Fruit fly (Drosophila melanogaster) whole organism, embryonic: ENCODE data around the gene CG13311.

Experiments used
- ATbp ChIP-seq: fragments of 200-800 bp; sonication (Bioruptor generic); optimal IDR thresholded peaks from 2 replicates; lab custom pipeline; 2017; ENCODE audit warnings: missing biosample characterization, mild to moderate bottlenecking, missing genetic modification characterization, missing genetic modification reagents
- Ada2b ChIP-seq: fragments of 200-800 bp; sonication (Bioruptor generic); IDR thresholded peaks from 2 replicates; pipeline ENCODE4 v1.3.6; 2022; ENCODE audit warnings: missing biosample characterization, missing genetic modification characterization
- Atf6 ChIP-seq: fragments of 200-800 bp; sonication (Bioruptor generic); IDR thresholded peaks from 2 replicates; pipeline ENCODE4 v1.3.6; 2022; ENCODE audit warnings: missing biosample characterization, missing genetic modification characterization
- Awh ChIP-seq: fragments of 200-800 bp; sonication (Bioruptor generic); IDR thresholded peaks from 2 replicates; pipeline ENCODE4, ENCODE4 v1.3.6; 2022; ENCODE audit warnings: missing biosample characterization, missing genetic modification characterization
- BEAF-32 ChIP-seq: fragments of 200-800 bp; sonication (Bioruptor generic); optimal IDR thresholded peaks from 3 replicates; lab custom pipeline; 2017; ENCODE audit warnings: missing biosample characterization, missing genetic modification characterization, mild to moderate bottlenecking, moderate library complexity, missing genetic modification reagents
- CG10209 ChIP-seq: fragments of 200-800 bp; sonication (Bioruptor generic); optimal IDR thresholded peaks from 3 replicates; lab custom pipeline; 2017; ENCODE audit warnings: missing biosample characterization, mild to moderate bottlenecking, missing genetic modification characterization, missing genetic modification reagents
- CG10321 ChIP-seq: fragments of 200-800 bp; sonication (Bioruptor generic); IDR thresholded peaks from 2 replicates; pipeline ENCODE4 v1.3.6; 2022; ENCODE audit warnings: missing biosample characterization, missing genetic modification characterization
- CG12299 ChIP-seq: fragments of 200-800 bp; sonication (Bioruptor generic); optimal IDR thresholded peaks from 2 replicates; lab custom pipeline; 2018; ENCODE audit warnings: missing biosample characterization, mild to moderate bottlenecking, missing genetic modification characterization
- CG12659 ChIP-seq: fragments of 200-800 bp; sonication (Bioruptor generic); optimal IDR thresholded peaks from 3 replicates; lab custom pipeline; 2017; ENCODE audit warnings: mild to moderate bottlenecking, missing biosample characterization, missing genetic modification reagents, missing genetic modification characterization
- CG13123 ChIP-seq: fragments of 200-800 bp; sonication (Bioruptor generic); optimal IDR thresholded peaks from 2 replicates; lab custom pipeline; 2016; ENCODE audit warnings: missing biosample characterization, missing genetic modification characterization
- CG15601 ChIP-seq: fragments of 200-800 bp; sonication (Bioruptor generic); optimal IDR thresholded peaks from 3 replicates; lab custom pipeline; 2019; ENCODE audit warnings: missing biosample characterization, mild to moderate bottlenecking, missing genetic modification characterization, moderate library complexity
- CG1602 ChIP-seq: fragments of 200-800 bp; sonication (Bioruptor generic); optimal IDR thresholded peaks from 3 replicates; lab custom pipeline; 2016; ENCODE audit warnings: missing biosample characterization, missing genetic modification characterization
- CG17361 ChIP-seq: fragments of 200-800 bp; sonication (Bioruptor generic); IDR thresholded peaks from 3 replicates; pipeline ENCODE4 v1.3.6; 2022; ENCODE audit warnings: missing biosample characterization, missing genetic modification characterization
- CG2202 ChIP-seq: fragments of 200-800 bp; sonication (Bioruptor generic); optimal IDR thresholded peaks from 2 replicates; lab custom pipeline; 2018; ENCODE audit warnings: missing biosample characterization, mild to moderate bottlenecking, missing genetic modification characterization
- CG2712 ChIP-seq: fragments of 200-800 bp; optimal IDR thresholded peaks from 3 replicates; lab custom pipeline; 2019; ENCODE audit warnings: missing biosample characterization, mild to moderate bottlenecking, missing genetic modification characterization, moderate library complexity
- CG30431 ChIP-seq: fragments of 200-800 bp; sonication (Bioruptor generic); optimal IDR thresholded peaks from 2 replicates; lab custom pipeline; 2017; ENCODE audit warnings: missing biosample characterization, missing genetic modification characterization
- CG31441 ChIP-seq: fragments of 200-800 bp; sonication (Bioruptor generic); IDR thresholded peaks from 2 replicates; pipeline ENCODE4 v1.3.6; 2022; ENCODE audit warnings: missing biosample characterization, missing genetic modification characterization
- CG32772 ChIP-seq: fragments of 200-800 bp; sonication (Bioruptor generic); IDR thresholded peaks from 2 replicates; pipeline ENCODE4 v1.3.6; 2022; ENCODE audit warnings: missing biosample characterization, missing genetic modification characterization
- CG3847 ChIP-seq: fragments of 200-800 bp; sonication (Bioruptor generic); IDR thresholded peaks from 2 replicates; pipeline ENCODE4 v1.3.6; 2022; ENCODE audit warnings: missing biosample characterization, missing genetic modification characterization
- CG43689 ChIP-seq: fragments of 200-800 bp; sonication (Bioruptor generic); IDR thresholded peaks from 2 replicates; pipeline ENCODE4 v1.3.6; 2022; ENCODE audit warnings: missing biosample characterization, missing genetic modification characterization
- CG5180 ChIP-seq: fragments of 200-800 bp; sonication (Bioruptor generic); optimal IDR thresholded peaks from 3 replicates; lab custom pipeline; 2017; ENCODE audit warnings: missing biosample characterization, missing genetic modification characterization, mild to moderate bottlenecking, moderate library complexity, missing genetic modification reagents
- CG7271 ChIP-seq: fragments of 200-800 bp; sonication (Bioruptor generic); optimal IDR thresholded peaks from 2 replicates; lab custom pipeline; 2018; ENCODE audit warnings: missing biosample characterization, mild to moderate bottlenecking, missing genetic modification characterization, moderate library complexity
- CG8089 ChIP-seq: fragments of 200-800 bp; sonication (Bioruptor generic); optimal IDR thresholded peaks from 3 replicates; lab custom pipeline; 2016; ENCODE audit warnings: missing biosample characterization, missing genetic modification characterization
- CG8359 ChIP-seq: fragments of 200-800 bp; sonication (Bioruptor generic); optimal IDR thresholded peaks from 2 replicates; lab custom pipeline; 2017; ENCODE audit warnings: missing biosample characterization, mild to moderate bottlenecking, missing genetic modification characterization, borderline replicate concordance
- CG8944 ChIP-seq: fragments of 200-800 bp; sonication (Bioruptor generic); optimal IDR thresholded peaks from 3 replicates; lab custom pipeline; 2016; ENCODE audit warnings: missing biosample characterization, missing genetic modification characterization
- E2f2 ChIP-seq: fragments of 200-800 bp; sonication (Bioruptor generic); IDR thresholded peaks from 2 replicates; pipeline ENCODE4 v1.3.6; 2022; ENCODE audit warnings: missing biosample characterization, missing genetic modification characterization
- Hr78 ChIP-seq, 2 experiments: fragments of 200-800 bp in 1 of 2; fragments of >200 bp in 1 of 2; sonication (Bioruptor generic) in 1 of 2; optimal IDR thresholded peaks; 2 replicates each; lab custom pipeline; 2017 to 2019; ENCODE audit warnings: missing biosample characterization in 2 of 2, missing genetic modification characterization in 2 of 2, mild to moderate bottlenecking in 1 of 2, moderate library complexity in 1 of 2
- Mad ChIP-seq: fragments of 200-800 bp; sonication (Bioruptor generic); optimal IDR thresholded peaks from 2 replicates; lab custom pipeline; 2016; ENCODE audit warnings: missing biosample characterization, missing genetic modification characterization
- Mrtf ChIP-seq: fragments of 200-800 bp; sonication (Bioruptor generic); IDR thresholded peaks from 3 replicates; pipeline ENCODE4 v1.3.6; 2022; ENCODE audit warnings: missing biosample characterization, missing genetic modification characterization
- NC2β ChIP-seq: fragments of 200-800 bp; sonication (Bioruptor generic); optimal IDR thresholded peaks from 2 replicates; lab custom pipeline; 2016; ENCODE audit warnings: missing biosample characterization, missing genetic modification characterization
- PHDP ChIP-seq: fragments of 200-800 bp; sonication (Bioruptor generic); optimal IDR thresholded peaks from 3 replicates; lab custom pipeline; 2018; ENCODE audit warnings: missing biosample characterization, mild to moderate bottlenecking, missing genetic modification characterization, moderate library complexity
- Spps ChIP-seq: fragments of 200-800 bp; sonication (Bioruptor generic); optimal IDR thresholded peaks from 2 replicates; lab custom pipeline; 2018; ENCODE audit warnings: missing biosample characterization, mild to moderate bottlenecking, missing genetic modification characterization
- aop ChIP-seq: fragments of 200-800 bp; sonication (Bioruptor generic); IDR thresholded peaks from 2 replicates; pipeline ENCODE4 v1.3.6; 2022; ENCODE audit warnings: missing biosample characterization, missing genetic modification characterization
- dm ChIP-seq: fragments of 200-800 bp; sonication (Bioruptor generic); optimal IDR thresholded peaks from 3 replicates; lab custom pipeline; 2016; ENCODE audit warnings: missing biosample characterization, missing genetic modification characterization
- esg ChIP-seq: fragments of 200-800 bp; sonication (Bioruptor generic); conservative IDR thresholded peaks from 2 replicates; pipeline ENCODE4 v1.3.6; 2022; ENCODE audit warnings: missing biosample characterization, missing genetic modification characterization
- fu2 ChIP-seq: fragments of 200-800 bp; sonication (Bioruptor generic); optimal IDR thresholded peaks from 2 replicates; lab custom pipeline; 2016; ENCODE audit warnings: missing biosample characterization, missing genetic modification characterization
- gce ChIP-seq: fragments of 200-800 bp; sonication (Bioruptor generic); IDR thresholded peaks from 3 replicates; pipeline ENCODE4 v1.3.6; 2022; ENCODE audit warnings: missing biosample characterization, missing genetic modification characterization
- h ChIP-seq: fragments of >200 bp; optimal IDR thresholded peaks from 2 replicates; lab custom pipeline; 2017
- jing ChIP-seq: fragments of 200-800 bp; sonication (Bioruptor generic); optimal IDR thresholded peaks from 2 replicates; lab custom pipeline; 2018; ENCODE audit warnings: missing biosample characterization, mild to moderate bottlenecking, missing genetic modification characterization
- jumu ChIP-seq: fragments of 200-800 bp; sonication (Bioruptor generic); optimal IDR thresholded peaks from 3 replicates; lab custom pipeline; 2016; ENCODE audit warnings: missing biosample characterization, missing genetic modification characterization
- ken ChIP-seq: fragments of 200-800 bp; sonication (Bioruptor generic); IDR thresholded peaks from 3 replicates; pipeline ENCODE4 v1.3.6; 2022; ENCODE audit warnings: missing biosample characterization, missing genetic modification characterization
- nau ChIP-seq: fragments of 200-800 bp; sonication (Bioruptor generic); optimal IDR thresholded peaks from 3 replicates; lab custom pipeline; 2017; ENCODE audit warnings: missing biosample characterization, mild to moderate bottlenecking, missing genetic modification characterization, missing genetic modification reagents
- nom ChIP-seq: fragments of 200-800 bp; sonication (Bioruptor generic); optimal IDR thresholded peaks from 2 replicates; lab custom pipeline; 2017; ENCODE audit warnings: missing biosample characterization, missing genetic modification characterization, mild to moderate bottlenecking, moderate library complexity, missing genetic modification reagents
- onecut ChIP-seq: fragments of 200-800 bp; sonication (Bioruptor generic); IDR thresholded peaks from 2 replicates; pipeline ENCODE4 v1.3.6; 2022; ENCODE audit warnings: missing biosample characterization, missing genetic modification characterization
- peb ChIP-seq: fragments of 200-800 bp; sonication (Bioruptor generic); IDR thresholded peaks from 2 replicates; pipeline ENCODE4 v1.3.6; 2022; ENCODE audit warnings: missing biosample characterization, missing genetic modification characterization
- phol ChIP-seq: fragments of 200-800 bp; sonication (Bioruptor generic); optimal IDR thresholded peaks from 3 replicates; lab custom pipeline; 2018; ENCODE audit warnings: missing biosample characterization, mild to moderate bottlenecking, missing genetic modification characterization, moderate library complexity
- ro ChIP-seq: fragments of 200-800 bp; sonication (Bioruptor generic); IDR thresholded peaks from 2 replicates; pipeline ENCODE4 v1.3.6; 2022; ENCODE audit warnings: missing biosample characterization, missing genetic modification characterization
- row ChIP-seq: fragments of 200-800 bp; sonication (Bioruptor generic); IDR thresholded peaks from 3 replicates; pipeline ENCODE4 v1.3.6; 2022; ENCODE audit warnings: missing biosample characterization, missing genetic modification characterization
- sob ChIP-seq: fragments of 200-800 bp; sonication (Bioruptor generic); IDR thresholded peaks from 2 replicates; pipeline ENCODE4 v1.3.6; 2022; ENCODE audit warnings: missing biosample characterization, missing genetic modification characterization
- tio ChIP-seq: fragments of 200-800 bp; sonication (Bioruptor generic); optimal IDR thresholded peaks from 2 replicates; lab custom pipeline; 2017; ENCODE audit warnings: missing biosample characterization, missing genetic modification characterization, inconsistent platforms

CG13311 gene

dm6 chr3L:8823730-8824374 lies 21.9 kb upstream of the CG13311 start (continued):
- TF ChIP-seq esg (GFP tag; lab: Robert Waterston, UW) = peak; percentile 49
- peak; percentile 56 for TF ChIP-seq phol
- no peak for TF ChIP-seq CG8359 (GFP tag; lab: Kevin White, UChicago)
- TF ChIP-seq jumu (GFP tag; lab: Kevin White, UChicago) = peak; percentile 7
- peak; percentile 37 for TF ChIP-seq CG15601
- no peak for TF ChIP-seq CG10321
- TF ChIP-seq E2f2 (GFP tag; lab: Robert Waterston, UW) = no peak
- TF ChIP-seq row (GFP tag; lab: Robert Waterston, UW) = peak; percentile 56
- peak; percentile 4; the same call in 1 of the 3 replicates for TF ChIP-seq Mrtf
- peak; percentile 24; the same call in 1 of the 2 replicates for TF ChIP-seq peb (GFP tag; lab: Robert Waterston, UW)
- TF ChIP-seq gce (GFP tag; lab: Robert Waterston, UW) = peak; percentile 57; the same call in 1 of the 3 replicates
- no peak for TF ChIP-seq CG7271
- TF ChIP-seq CG10209 (GFP tag; lab: Kevin White, UChicago) = peak; percentile 56
- TF ChIP-seq CG8944 (GFP tag; lab: Kevin White, UChicago) = peak; percentile 16
- peak; percentile 13 for TF ChIP-seq NC2β (GFP tag; lab: Kevin White, UChicago)
- peak; percentile 68; the same call in 2 of the 3 replicates for TF ChIP-seq CG17361
- TF ChIP-seq ken (GFP tag; lab: Robert Waterston, UW) = peak; percentile 67; the same call in 2 of the 3 replicates
- peak; percentile 74 for TF ChIP-seq CG2712 (tag; lab: Kevin White, UChicago)
- TF ChIP-seq ATbp (GFP tag; lab: Kevin White, UChicago) = no peak
- peak; percentile 29 for TF ChIP-seq CG30431 (GFP tag; lab: Kevin White, UChicago)
- TF ChIP-seq CG8089 (GFP tag; lab: Kevin White, UChicago) = peak; percentile 27
- TF ChIP-seq CG2202 (tag; lab: Kevin White, UChicago) = peak; percentile 37
- peak; percentile 53; the same call in 1 of the 2 replicates for TF ChIP-seq Ada2b (GFP tag; lab: Robert Waterston, UW)
- peak; percentile 37 for TF ChIP-seq Spps
- 0 out of 2 replicates have a peak, but pooled peaks have one; percentile 10 for TF ChIP-seq aop (GFP tag; lab: Robert Waterston, UW)
- TF ChIP-seq nau (GFP tag; lab: Kevin White, UChicago) = no peak
- TF ChIP-seq jing (GFP tag; lab: Kevin White, UChicago) = peak; percentile 11
- 0 out of 2 replicates have a peak, but pooled peaks have one; percentile 46 for TF ChIP-seq CG32772
- peak; percentile 44 for TF ChIP-seq CG1602 (GFP tag; lab: Kevin White, UChicago)
- TF ChIP-seq CG3847 (GFP tag; lab: Robert Waterston, UW) = peak; percentile 35; the same call in 1 of the 2 replicates
- peak; percentile 36 for TF ChIP-seq onecut
- no peak for TF ChIP-seq Awh (GFP tag; lab: Robert Waterston, UW)
- TF ChIP-seq CG12659 (GFP tag; lab: Kevin White, UChicago) = peak; percentile 38
- TF ChIP-seq CG31441 (GFP tag; lab: Robert Waterston, UW) = peak; percentile 42
- TF ChIP-seq CG12299 (tag; lab: Kevin White, UChicago) = no peak
- no peak for TF ChIP-seq Hr78 (GFP tag; optimal IDR thresholded peaks at IDR 0.05; lab: Kevin White, UChicago)
- no peak for TF ChIP-seq h (lab: Kevin White, UChicago)
- TF ChIP-seq dm = no peak
- TF ChIP-seq Mad (GFP tag; lab: Kevin White, UChicago) = peak; percentile 26
- no peak for TF ChIP-seq CG5180 (GFP tag; lab: Kevin White, UChicago)
- no peak for TF ChIP-seq CG43689 (GFP tag; lab: Robert Waterston, UW)
- peak; percentile 24 for TF ChIP-seq tio (GFP tag; lab: Kevin White, UChicago)
- TF ChIP-seq nom = peak; percentile 39
- TF ChIP-seq CG13123 (GFP tag; lab: Kevin White, UChicago) = no peak
- TF ChIP-seq sob (GFP tag; lab: Robert Waterston, UW) = 0 out of 2 replicates have a peak, but pooled peaks have one; percentile 48
- peak; percentile 35; the same call in 1 of the 2 replicates for TF ChIP-seq ro (GFP tag; lab: Robert Waterston, UW)
- 0 out of 2 replicates have a peak, but pooled peaks have one; percentile 29 for TF ChIP-seq Atf6
- no peak for TF ChIP-seq fu2
- no peak for TF ChIP-seq BEAF-32
- peak; percentile 51 for TF ChIP-seq PHDP
